Worm (Caenorhabditis elegans) whole organism, L3 larva: ENCODE measurements around the gene B0563.5.

Experiments used
- elt-2 ChIP-seq: sonication (generic microtip); optimal IDR thresholded peaks from 2 replicates; lab custom pipeline; 2016; ENCODE audit warnings: missing genetic modification reagents, mild to moderate bottlenecking, missing genetic modification characterization, missing compliant biosample characterization
- nhr-76 ChIP-seq: fragments of 150-350 bp; sonication (generic microtip); optimal IDR thresholded peaks from 5 replicates; lab custom pipeline; 2014; ENCODE audit warnings: missing biosample characterization, missing genetic modification characterization
- unc-62 ChIP-seq: fragments of 150-350 bp; sonication (generic microtip); optimal IDR thresholded peaks from 4 replicates; lab custom pipeline; 2014; ENCODE audit warnings: missing biosample characterization, missing genetic modification reagents, missing genetic modification characterization

DNA sequence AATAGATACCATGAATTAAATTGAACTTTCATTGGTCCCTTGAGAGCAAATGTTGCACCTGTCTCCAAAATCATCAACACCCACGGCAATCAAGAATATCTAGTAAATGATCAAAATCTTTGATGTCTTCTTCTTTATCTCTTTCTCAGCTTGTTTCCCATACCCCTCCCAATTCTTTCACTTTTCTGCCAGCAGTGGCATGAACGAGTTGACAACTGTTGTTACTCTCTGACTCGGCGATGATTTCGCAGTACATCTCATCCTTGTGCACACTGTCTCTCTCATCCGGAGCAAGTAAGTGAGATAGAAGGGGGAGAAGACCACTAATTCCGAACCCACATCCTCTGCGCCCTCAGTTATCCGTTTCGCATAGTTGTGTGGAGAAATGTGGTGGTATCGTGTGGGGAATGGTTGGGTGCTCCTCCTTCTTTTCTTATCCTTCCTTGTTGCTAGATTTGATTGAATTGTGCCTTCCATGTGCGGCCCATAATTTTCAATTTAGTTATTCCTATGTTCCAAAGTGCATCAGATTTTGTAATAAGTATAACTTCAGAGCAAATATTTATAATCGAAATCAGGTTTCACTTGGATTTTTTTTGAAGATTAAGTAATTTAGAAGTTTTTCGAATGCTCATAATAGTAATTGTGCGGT, 15.4 kb downstream of the B0563.5 start:
- no peak for TF ChIP-seq nhr-76 (tag; lab: Kevin White, UChicago)
- TF ChIP-seq unc-62 (GFP tag; lab: Kevin White, UChicago) = no peak
- no peak for TF ChIP-seq elt-2 (tag; lab: Kevin White, UChicago)
